Worm (Caenorhabditis elegans): Measurements from ENCODE around the gene msrp-6.
"Not testable (repeated sequence)": the region's sequence is repeated elsewhere in the genome, so short reads cannot be mapped to it uniquely, and the experiment has no call there.

The msrp-6 gene

ce11 chrII:2619148-2619547 lies at the start of gene msrp-6:
TSS of gene msrp-6 (plus strand) at chrII:2619448.
- TF ChIP-seq tra-4 (tag; optimal IDR thresholded peaks at IDR 0.05); tbx-37 (GFP tag; conservative IDR thresholded peaks at IDR 0.05); sea-1 (GFP tag; conservative IDR thresholded peaks at IDR 0.05): not testable (repeated sequence)

ce11 chrII:2570384-2570964 lies 48.8 kb upstream of the msrp-6 start:
- TF ChIP-seq hnd-1 (tag; optimal IDR thresholded peaks at IDR 0.05) = peak; percentile 58
- TF ChIP-seq F13C5.2 (tag; optimal IDR thresholded peaks at IDR 0.05) = peak; percentile 88
- TF ChIP-seq ceh-13 (GFP tag; optimal IDR thresholded peaks at IDR 0.05) = peak; percentile 62
- TF ChIP-seq hmbx-1 (tag; optimal IDR thresholded peaks at IDR 0.05) = peak; percentile 72
- TF ChIP-seq ceh-36 (tag; optimal IDR thresholded peaks at IDR 0.05) = peak; percentile 60

- TF ChIP-seq ceh-13 (GFP tag; optimal IDR thresholded peaks at IDR 0.05) = no peak
- TF ChIP-seq ama-1 (optimal IDR thresholded peaks at IDR 0.05) = no peak
- no peak for TF ChIP-seq sea-1 (GFP tag; conservative IDR thresholded peaks at IDR 0.05)
- no peak for TF ChIP-seq ceh-36 (tag; optimal IDR thresholded peaks at IDR 0.05)
- no peak for TF ChIP-seq tra-4 (tag; optimal IDR thresholded peaks at IDR 0.05)
- no peak for TF ChIP-seq B0310.2 (tag; optimal IDR thresholded peaks at IDR 0.05)
- no peak for TF ChIP-seq flt-1 (GFP tag; IDR thresholded peaks at IDR 0.05)
- no peak for TF ChIP-seq tbx-37 (GFP tag; conservative IDR thresholded peaks at IDR 0.05)
- TF ChIP-seq F13C5.2 (tag; optimal IDR thresholded peaks at IDR 0.05) = no peak
- TF ChIP-seq aly-1 (tag; optimal IDR thresholded peaks at IDR 0.05) = no peak
- no peak for TF ChIP-seq ets-7 (tag; optimal IDR thresholded peaks at IDR 0.05)
- TF ChIP-seq hmg-4 (GFP tag; optimal IDR thresholded peaks at IDR 0.05) = no peak
- no peak for TF ChIP-seq hmbx-1 (tag; optimal IDR thresholded peaks at IDR 0.05)
These were observed 41.0 kb upstream of the msrp-6 start for ce11 chrII:2578216-2578615.

ce11 chrII:2583044-2583443 lies 36.2 kb upstream of the msrp-6 start, which contains the start of gene sri-74:
TSS of gene sri-74 (minus strand) at chrII:2583144.
- TF ChIP-seq F13C5.2 (tag; optimal IDR thresholded peaks at IDR 0.05) = no peak
- no peak for TF ChIP-seq B0310.2 (tag; optimal IDR thresholded peaks at IDR 0.05)
- no peak for TF ChIP-seq scrt-1 (GFP tag; IDR thresholded peaks at IDR 0.05)

- TF ChIP-seq ama-1 (optimal IDR thresholded peaks at IDR 0.05) (no peak), pes-1 (GFP tag; IDR thresholded peaks at IDR 0.05) (no peak), sea-1 (GFP tag; conservative IDR thresholded peaks at IDR 0.05) (no peak), scrt-1 (GFP tag; IDR thresholded peaks at IDR 0.05) (no peak), hmg-4 (GFP tag; optimal IDR thresholded peaks at IDR 0.05) (no peak), ceh-36 (tag; optimal IDR thresholded peaks at IDR 0.05) (no peak), ceh-13 (GFP tag; optimal IDR thresholded peaks at IDR 0.05) (no peak), tbx-11 (GFP tag; IDR thresholded peaks at IDR 0.05) (no peak), tbx-37 (GFP tag; conservative IDR thresholded peaks at IDR 0.05) (no peak), B0310.2 (tag; optimal IDR thresholded peaks at IDR 0.05) (no peak), flt-1 (GFP tag; IDR thresholded peaks at IDR 0.05) (no peak), aly-1 (tag; optimal IDR thresholded peaks at IDR 0.05) (no peak), hnd-1 (tag; optimal IDR thresholded peaks at IDR 0.05) (no peak), hmbx-1 (tag; optimal IDR thresholded peaks at IDR 0.05) (no peak), ets-7 (tag; optimal IDR thresholded peaks at IDR 0.05) (no peak), F13C5.2 (tag; optimal IDR thresholded peaks at IDR 0.05) (no peak)
These were observed 33.8 kb upstream of the msrp-6 start, which contains the start of gene sri-36 for ce11 chrII:2585493-2585892. TSS of gene sri-36 (minus strand) at chrII:2585593.

- no peak for TF ChIP-seq F13C5.2 (tag; optimal IDR thresholded peaks at IDR 0.05)
These were observed 32.2 kb upstream of the msrp-6 start, which contains the start of the genes F33H12.7 and sri-39 for ce11 chrII:2586861-2587554. TSS of gene F33H12.7 (minus strand) at chrII:2586911. TSS of gene sri-39 (plus strand) at chrII:2587504.

- TF ChIP-seq hnd-1 (tag; optimal IDR thresholded peaks at IDR 0.05); tbx-11 (GFP tag; IDR thresholded peaks at IDR 0.05); hmg-4 (GFP tag; optimal IDR thresholded peaks at IDR 0.05): not testable (repeated sequence)
These were observed 19.1 kb upstream of the msrp-6 start, which contains the start of gene F33H12.1 for ce11 chrII:2600176-2600575. TSS of gene F33H12.1 (plus strand) at chrII:2600476.

- TF ChIP-seq flt-1 (GFP tag; IDR thresholded peaks at IDR 0.05) = no peak
- no peak for TF ChIP-seq sea-1 (GFP tag; conservative IDR thresholded peaks at IDR 0.05)
- TF ChIP-seq ama-1 (optimal IDR thresholded peaks at IDR 0.05) = no peak
- TF ChIP-seq B0310.2 (tag; optimal IDR thresholded peaks at IDR 0.05) = no peak
- no peak for TF ChIP-seq ceh-36 (tag; optimal IDR thresholded peaks at IDR 0.05)
- TF ChIP-seq tbx-37 (GFP tag; conservative IDR thresholded peaks at IDR 0.05) = no peak
- no peak for TF ChIP-seq tra-4 (tag; optimal IDR thresholded peaks at IDR 0.05)
- no peak for TF ChIP-seq scrt-1 (GFP tag; IDR thresholded peaks at IDR 0.05)
- no peak for TF ChIP-seq tbx-11 (GFP tag; IDR thresholded peaks at IDR 0.05)
- TF ChIP-seq ets-7 (tag; optimal IDR thresholded peaks at IDR 0.05) = no peak
- TF ChIP-seq hmg-4 (GFP tag; optimal IDR thresholded peaks at IDR 0.05) = no peak
- TF ChIP-seq ceh-13 (GFP tag; optimal IDR thresholded peaks at IDR 0.05) = no peak
- TF ChIP-seq hnd-1 (tag; optimal IDR thresholded peaks at IDR 0.05) = no peak
- TF ChIP-seq pes-1 (GFP tag; IDR thresholded peaks at IDR 0.05) = no peak
- TF ChIP-seq hmbx-1 (tag; optimal IDR thresholded peaks at IDR 0.05) = no peak
- no peak for TF ChIP-seq F13C5.2 (tag; optimal IDR thresholded peaks at IDR 0.05)
- TF ChIP-seq aly-1 (tag; optimal IDR thresholded peaks at IDR 0.05) = no peak
These were observed 18.3 kb upstream of the msrp-6 start for ce11 chrII:2600931-2601330.
